Worm (Caenorhabditis elegans) whole organism, young adult: ENCODE data around the gene mlp-1.

Experiments used
- B0019.2 ChIP-seq: fragments of 200-800 bp; sonication (Bioruptor generic); conservative IDR thresholded peaks from 2 replicates; pipeline ENCODE4 v1.3.6; 2022; ENCODE audit warnings: missing genetic modification reagents, missing genetic modification characterization, missing compliant biosample characterization
- B0035.1 ChIP-seq: sonication (generic microtip); optimal IDR thresholded peaks from 2 replicates; lab custom pipeline; 2016; ENCODE audit warnings: missing genetic modification characterization, mild to moderate bottlenecking, missing compliant biosample characterization, missing genotype, missing genetic modification reagents
- C17E4.6 ChIP-seq: fragments of 200-800 bp; sonication (Bioruptor generic); IDR thresholded peaks from 2 replicates; pipeline ENCODE4 v1.3.6; 2022; ENCODE audit warnings: missing genetic modification reagents, missing genetic modification characterization, missing compliant biosample characterization
- D2030.7 ChIP-seq: fragments of 200-800 bp; sonication (Bioruptor generic); IDR thresholded peaks from 2 replicates; pipeline ENCODE4 v1.3.6; 2022; ENCODE audit warnings: missing genetic modification reagents, missing genetic modification characterization, missing compliant biosample characterization
- F10E7.11 ChIP-seq: sonication (generic microtip); optimal IDR thresholded peaks from 2 replicates; lab custom pipeline; 2017; ENCODE audit warnings: mild to moderate bottlenecking, missing genetic modification characterization, moderate library complexity, missing compliant biosample characterization
- F23B12.7 ChIP-seq: sonication (generic microtip); optimal IDR thresholded peaks from 2 replicates; lab custom pipeline; 2017; ENCODE audit warnings: missing genetic modification characterization, mild to moderate bottlenecking, missing compliant biosample characterization, antibody characterized with exemption, moderate library complexity; ENCODE audit not compliant: insufficient read depth
- F37B4.10 ChIP-seq: fragments of 200-800 bp; sonication (Bioruptor generic); IDR thresholded peaks from 2 replicates; pipeline ENCODE4 v1.3.6; 2022; ENCODE audit warnings: missing genetic modification characterization, missing compliant biosample characterization
- F52B5.7 ChIP-seq: sonication (generic microtip); optimal IDR thresholded peaks from 2 replicates; lab custom pipeline; 2016; ENCODE audit warnings: mild to moderate bottlenecking, missing genetic modification characterization, missing compliant biosample characterization
- F55B11.4 ChIP-seq: sonication (generic microtip); optimal IDR thresholded peaks from 2 replicates; lab custom pipeline; 2016; ENCODE audit warnings: missing compliant biosample characterization, missing genetic modification characterization, borderline replicate concordance; ENCODE audit not compliant: insufficient read depth
- Y95B8A.8 ChIP-seq: fragments of 200-800 bp; sonication (Bioruptor generic); IDR thresholded peaks from 2 replicates; pipeline ENCODE4 v1.3.6; 2022; ENCODE audit warnings: missing genetic modification reagents, missing genetic modification characterization, missing compliant biosample characterization
- ama-1 ChIP-seq, 3 experiments: fragments of 150-350 bp in 1 of 3; sonication (generic microtip) in 2 of 3; optimal IDR thresholded peaks; 2 replicates each; lab custom pipeline; 2014 to 2018; ENCODE audit warnings: missing biosample characterization in 2 of 3, missing genetic modification characterization in 2 of 3, missing genetic modification reagents in 2 of 3
- atf-7 ChIP-seq: sonication (generic microtip); optimal IDR thresholded peaks from 2 replicates; lab custom pipeline; 2017; ENCODE audit warnings: mild to moderate bottlenecking, missing genetic modification characterization, missing compliant biosample characterization
- attf-6 ChIP-seq: fragments of 200-800 bp; sonication (Bioruptor generic); IDR thresholded peaks from 2 replicates; pipeline ENCODE4 v1.3.6; 2022; ENCODE audit warnings: missing genetic modification reagents, missing genetic modification characterization, missing compliant biosample characterization
- ceh-100 ChIP-seq: fragments of 200-800 bp; sonication (Bioruptor generic); IDR thresholded peaks from 2 replicates; pipeline ENCODE4 v1.3.6; 2022; ENCODE audit warnings: missing genetic modification reagents, missing genetic modification characterization, missing compliant biosample characterization
- ceh-27 ChIP-seq: fragments of 200-800 bp; sonication (Bioruptor generic); optimal IDR thresholded peaks from 2 replicates; lab custom pipeline; 2018; ENCODE audit warnings: mild to moderate bottlenecking, missing genetic modification characterization, moderate library complexity, missing compliant biosample characterization
- dox-1 ChIP-seq: fragments of 200-800 bp; sonication (Bioruptor generic); IDR thresholded peaks from 2 replicates; pipeline ENCODE4 v1.3.6; 2022; ENCODE audit warnings: missing genetic modification reagents, missing genetic modification characterization, missing compliant biosample characterization
- dpl-1 ChIP-seq: fragments of 150-350 bp; optimal IDR thresholded peaks from 2 replicates; lab custom pipeline; 2014; ENCODE audit warnings: missing biosample characterization, missing genetic modification reagents, missing genetic modification characterization
- egrh-3 ChIP-seq: fragments of 200-800 bp; sonication (Bioruptor generic); IDR thresholded peaks from 2 replicates; pipeline ENCODE4 v1.3.6; 2022; ENCODE audit warnings: missing genetic modification reagents, missing genetic modification characterization, missing compliant biosample characterization
- ekl-4 ChIP-seq: fragments of 200-800 bp; sonication (Bioruptor generic); IDR thresholded peaks from 2 replicates; pipeline ENCODE4 v1.3.6; 2022; ENCODE audit warnings: missing genetic modification reagents, missing genetic modification characterization, missing compliant biosample characterization
- fkh-3 ChIP-seq: sonication (generic microtip); optimal IDR thresholded peaks from 2 replicates; lab custom pipeline; 2016; ENCODE audit warnings: mild to moderate bottlenecking, missing genetic modification characterization, missing compliant biosample characterization
- gei-17 ChIP-seq: fragments of 200-800 bp; sonication (Bioruptor generic); optimal IDR thresholded peaks from 2 replicates; lab custom pipeline; 2018; ENCODE audit warnings: mild to moderate bottlenecking, missing genetic modification characterization, missing compliant biosample characterization
- him-1 ChIP-seq: sonication (generic microtip); optimal IDR thresholded peaks from 2 replicates; lab custom pipeline; 2016; ENCODE audit warnings: missing genotype, missing genetic modification reagents, missing genetic modification characterization, missing compliant biosample characterization
- hlh-12 ChIP-seq: sonication (generic microtip); optimal IDR thresholded peaks from 2 replicates; lab custom pipeline; 2016; ENCODE audit warnings: missing genetic modification characterization, missing compliant biosample characterization
- hrde-1 ChIP-seq: sonication (generic microtip); optimal IDR thresholded peaks from 2 replicates; lab custom pipeline; 2016; ENCODE audit warnings: missing genetic modification characterization, mild to moderate bottlenecking, missing compliant biosample characterization, moderate library complexity, missing genotype, missing genetic modification reagents, borderline replicate concordance
- hsf-1 ChIP-seq: fragments of 200-800 bp; sonication (Bioruptor generic); IDR thresholded peaks from 2 replicates; pipeline ENCODE4 v1.3.6; 2022; ENCODE audit warnings: missing genetic modification reagents, missing genetic modification characterization, missing compliant biosample characterization
- lag-1 ChIP-seq: fragments of 200-800 bp; sonication (Bioruptor generic); IDR thresholded peaks from 2 replicates; pipeline ENCODE4 v1.3.6; 2022; ENCODE audit warnings: missing genetic modification reagents, missing genetic modification characterization, missing compliant biosample characterization
- lin-40 ChIP-seq: sonication (generic microtip); optimal IDR thresholded peaks from 2 replicates; lab custom pipeline; 2016; ENCODE audit warnings: missing genetic modification characterization, mild to moderate bottlenecking, missing compliant biosample characterization, missing genotype, missing genetic modification reagents
- lsl-1 ChIP-seq: fragments of 200-800 bp; sonication (Bioruptor generic); optimal IDR thresholded peaks from 2 replicates; lab custom pipeline; 2018; ENCODE audit warnings: mild to moderate bottlenecking, missing genetic modification characterization, moderate library complexity, missing compliant biosample characterization
- madf-6 ChIP-seq: fragments of 200-800 bp; sonication (Bioruptor generic); IDR thresholded peaks from 2 replicates; pipeline ENCODE4 v1.3.6; 2022; ENCODE audit warnings: missing genetic modification reagents, missing genetic modification characterization, missing compliant biosample characterization
- mcd-1 ChIP-seq: fragments of 200-800 bp; sonication (Bioruptor generic); IDR thresholded peaks from 2 replicates; pipeline ENCODE4 v1.3.6; 2022; ENCODE audit warnings: missing genetic modification reagents, missing genetic modification characterization, missing compliant biosample characterization
- mel-28 ChIP-seq: sonication (generic microtip); optimal IDR thresholded peaks from 2 replicates; lab custom pipeline; 2016; ENCODE audit warnings: borderline replicate concordance, mild to moderate bottlenecking, missing genetic modification characterization, missing compliant biosample characterization
- nfyb-1 ChIP-seq: fragments of 200-800 bp; sonication (Bioruptor generic); IDR thresholded peaks from 2 replicates; pipeline ENCODE4 v1.3.6; 2022; ENCODE audit warnings: missing genetic modification reagents, missing genetic modification characterization, missing compliant biosample characterization
- nhr-80 ChIP-seq: sonication (generic microtip); optimal IDR thresholded peaks from 2 replicates; lab custom pipeline; 2016; ENCODE audit warnings: missing genetic modification characterization, missing compliant biosample characterization
- rec-8 ChIP-seq, 2 experiments: sonication (generic microtip); optimal IDR thresholded peaks; 2 replicates each; lab custom pipeline; 2016; ENCODE audit warnings: mild to moderate bottlenecking in 2 of 2, missing genetic modification characterization in 2 of 2, missing genetic modification reagents in 2 of 2, missing genotype in 2 of 2, missing biosample characterization in 1 of 2, missing compliant biosample characterization in 1 of 2, moderate library complexity in 1 of 2
- snpc-1.1 ChIP-seq: sonication (generic microtip); optimal IDR thresholded peaks from 2 replicates; lab custom pipeline; 2017; ENCODE audit warnings: missing genetic modification characterization, mild to moderate bottlenecking, missing compliant biosample characterization, antibody characterized with exemption, moderate library complexity, missing genotype, missing genetic modification reagents; ENCODE audit not compliant: insufficient read depth
- xnd-1 ChIP-seq: sonication (generic microtip); optimal IDR thresholded peaks from 2 replicates; lab custom pipeline; 2016; ENCODE audit warnings: missing genotype, missing genetic modification reagents, missing genetic modification characterization, missing compliant biosample characterization
- ztf-18 ChIP-seq: sonication (generic microtip); optimal IDR thresholded peaks from 2 replicates; lab custom pipeline; 2016; ENCODE audit warnings: missing genotype, mild to moderate bottlenecking, missing genetic modification characterization, missing compliant biosample characterization
- ztf-26 ChIP-seq: sonication (generic microtip); optimal IDR thresholded peaks from 2 replicates; lab custom pipeline; 2017; ENCODE audit warnings: missing genetic modification characterization, missing compliant biosample characterization

mlp-1 gene

DNA sequence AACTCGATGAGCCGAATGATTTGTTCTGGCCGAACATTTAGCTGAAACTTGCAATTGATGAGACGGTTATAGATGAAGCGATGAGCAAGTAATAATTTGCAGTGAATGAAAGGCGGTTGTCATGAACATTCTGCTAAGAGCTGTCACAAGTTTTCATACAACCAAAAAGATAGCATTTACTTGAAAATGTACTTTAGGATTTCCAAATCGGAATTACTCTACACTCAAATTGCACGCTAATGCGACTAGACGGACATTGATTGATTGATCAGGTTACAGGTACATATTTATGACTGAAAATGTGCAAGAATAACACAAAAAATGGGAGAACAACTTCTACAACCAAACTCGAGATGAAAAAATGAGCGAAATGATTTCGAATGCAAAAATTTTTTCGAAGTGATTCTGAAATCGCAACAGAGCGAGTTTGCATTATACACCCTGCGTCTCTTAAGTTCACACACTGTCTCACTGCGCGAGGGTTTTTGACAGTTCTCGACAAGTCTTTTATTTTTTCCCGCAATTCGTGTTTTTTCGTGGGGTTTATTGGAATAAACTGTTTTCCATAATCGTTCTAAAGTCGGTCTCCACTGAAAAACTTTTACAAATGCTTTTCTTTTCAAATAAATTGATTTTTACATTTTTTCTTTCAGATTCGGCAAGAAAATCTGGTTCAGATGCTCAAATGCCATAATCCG is 44.8 kb upstream of the mlp-1 start, which contains the start of the genes npp-10 and cyk-3 (continued):
- no peak for TF ChIP-seq F52B5.7
- no peak for TF ChIP-seq hlh-12 (tag; lab: Kevin White, UChicago)
- TF ChIP-seq F55B11.4 (tag; lab: Kevin White, UChicago): no peak
- no peak for TF ChIP-seq Y95B8A.8 (GFP tag; lab: Robert Waterston, UW)
- TF ChIP-seq D2030.7 (GFP tag; lab: Robert Waterston, UW): 0 out of 2 replicates have a peak, but pooled peaks have one; percentile 0
- no peak for TF ChIP-seq egrh-3 (GFP tag; lab: Robert Waterston, UW)
- peak; percentile 5 for TF ChIP-seq dpl-1 (GFP tag; lab: Kevin White, UChicago)
- TF ChIP-seq nhr-80 (tag; lab: Kevin White, UChicago): no peak
- no peak for TF ChIP-seq B0019.2
- TF ChIP-seq ztf-18: no peak
- TF ChIP-seq lag-1 (GFP tag; lab: Robert Waterston, UW): no peak
- no peak for TF ChIP-seq atf-7 (tag; lab: Kevin White, UChicago)
- peak; percentile 6 for TF ChIP-seq xnd-1
- no peak for TF ChIP-seq fkh-3 (tag; lab: Kevin White, UChicago)
- no peak for TF ChIP-seq ama-1 (optimal IDR thresholded peaks at IDR 0.05; lab: Kevin White, UChicago)
- no peak for TF ChIP-seq ama-1 (GFP tag; optimal IDR thresholded peaks at IDR 0.05; lab: Kevin White, UChicago)
- TF ChIP-seq attf-6: no peak
- TF ChIP-seq lin-40 (tag; lab: Kevin White, UChicago): no peak
- no peak for TF ChIP-seq F37B4.10
- no peak for TF ChIP-seq snpc-1.1 (tag; lab: Kevin White, UChicago)
- no peak for TF ChIP-seq gei-17 (GFP tag; lab: Kevin White, UChicago)
- no peak for TF ChIP-seq mel-28 (tag; lab: Kevin White, UChicago)
- no peak for TF ChIP-seq hsf-1 (GFP tag; lab: Robert Waterston, UW)
- TF ChIP-seq ceh-27 (GFP tag; lab: Kevin White, UChicago): no peak

DNA sequence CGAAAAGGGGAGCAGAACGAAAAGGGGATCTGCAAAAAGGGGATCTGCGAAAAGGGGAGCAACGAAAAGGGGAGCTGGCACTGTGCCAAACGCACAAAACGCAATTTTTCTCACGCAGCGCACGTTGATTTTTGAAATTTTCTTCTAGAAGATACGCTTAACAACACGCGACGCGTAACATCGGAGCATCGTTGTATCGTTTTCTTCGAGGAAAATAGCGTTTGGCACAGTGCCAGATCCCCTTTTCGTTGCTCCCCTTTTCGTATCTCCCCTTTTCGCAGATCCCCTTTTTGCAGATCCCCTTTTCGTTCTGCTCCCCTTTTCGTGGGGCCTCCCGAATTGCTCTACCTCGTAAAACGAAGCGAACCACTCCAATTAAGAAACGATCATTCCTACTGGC is 38.2 kb upstream of the mlp-1 start:
- TF ChIP-seq dox-1 (GFP tag; lab: Robert Waterston, UW): 0 out of 2 replicates have a peak, but pooled peaks have one; percentile 26
- 0 out of 2 replicates have a peak, but pooled peaks have one; percentile 13 for TF ChIP-seq ekl-4
- TF ChIP-seq nfyb-1: 0 out of 2 replicates have a peak, but pooled peaks have one; percentile 28
- peak; percentile 26; the same call in 1 of the 2 replicates for TF ChIP-seq madf-6
- TF ChIP-seq ceh-100 (GFP tag; lab: Robert Waterston, UW): peak; percentile 72
- TF ChIP-seq him-1 (tag; lab: Kevin White, UChicago): peak; percentile 84
- peak; percentile 29; the same call in 1 of the 2 replicates for TF ChIP-seq egrh-3 (GFP tag; lab: Robert Waterston, UW)
- peak; percentile 47; the same call in 1 of the 2 replicates for TF ChIP-seq hsf-1 (GFP tag; lab: Robert Waterston, UW)
- peak; percentile 59 for TF ChIP-seq mcd-1 (GFP tag; lab: Robert Waterston, UW)
- peak; percentile 45; the same call in 1 of the 2 replicates for TF ChIP-seq C17E4.6

- TF ChIP-seq snpc-1.1 (tag; lab: Kevin White, UChicago) (no peak), ztf-26 (no peak), rec-8 (tag; optimal IDR thresholded peaks at IDR 0.05; lab: Kevin White, UChicago) (no peak), dpl-1 (GFP tag; lab: Kevin White, UChicago) (no peak), Y95B8A.8 (GFP tag; lab: Robert Waterston, UW) (no peak), F23B12.7 (no peak), lsl-1 (GFP tag; lab: Kevin White, UChicago) (no peak), hrde-1 (tag; lab: Kevin White, UChicago) (no peak), ceh-100 (GFP tag; lab: Robert Waterston, UW) (no peak), B0035.1 (tag; lab: Kevin White, UChicago) (no peak), F10E7.11 (tag; lab: Kevin White, UChicago) (no peak)
Observed at ce11 chrIII:6011310-6011709, 36.5 kb upstream of the mlp-1 start.
